Worm (Caenorhabditis elegans): ENCODE data around the gene wrk-1.

Gene wrk-1

DNA sequence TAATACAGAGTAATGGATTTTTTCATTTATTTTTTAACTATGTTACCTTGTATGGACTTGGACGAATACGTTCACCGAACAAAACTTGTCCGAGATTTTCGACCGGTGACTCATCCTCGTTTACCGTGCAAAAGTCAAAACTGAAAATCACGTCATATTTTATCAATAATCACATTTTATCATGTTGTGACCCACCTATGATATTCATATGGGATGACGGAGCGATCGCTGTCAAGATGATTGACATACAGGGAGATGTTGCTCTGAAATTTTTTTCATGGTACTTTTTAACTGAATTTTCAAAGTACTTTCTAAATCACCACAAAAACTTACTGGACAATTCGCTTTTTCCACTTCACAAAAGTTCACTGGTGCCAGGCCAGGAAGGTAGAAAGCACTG is 29.2 kb upstream of the wrk-1 start:
- TF ChIP-seq fkh-8 (tag; optimal IDR thresholded peaks at IDR 0.05) (no peak), ceh-90 (tag; optimal IDR thresholded peaks at IDR 0.05) (no peak), nhr-85 (tag) (no peak), lin-15B (tag; optimal IDR thresholded peaks at IDR 0.05) (no peak), nhr-11 (tag; optimal IDR thresholded peaks at IDR 0.05) (no peak), alr-1 (tag; optimal IDR thresholded peaks at IDR 0.05; ENCODE audit: borderline replicate concordance) (peak; percentile 77), mef-2 (tag; optimal IDR thresholded peaks at IDR 0.05) (no peak)

DNA sequence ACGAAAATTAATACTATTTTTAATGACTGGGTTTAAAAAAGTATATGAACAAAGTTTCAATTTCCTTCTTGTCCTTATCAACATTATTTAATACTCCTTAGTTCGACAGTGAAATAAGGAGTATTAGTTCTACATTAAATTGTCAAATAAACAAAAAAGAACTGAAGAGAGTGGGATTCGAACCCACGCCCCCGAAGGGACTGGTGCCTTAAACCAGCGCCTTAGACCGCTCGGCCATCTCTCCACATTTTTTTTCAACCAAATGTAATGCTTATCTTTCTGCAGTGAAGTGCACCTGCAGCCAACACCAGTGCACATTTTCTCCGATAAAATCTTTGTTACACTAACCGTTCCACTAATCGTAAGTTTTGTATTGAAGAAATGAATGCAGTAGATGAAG is 26.9 kb upstream of the wrk-1 start:
- TF ChIP-seq nhr-71 (tag; optimal IDR thresholded peaks at IDR 0.05) (peak; percentile 2), nhr-28 (tag; optimal IDR thresholded peaks at IDR 0.05) (no peak), mab-9 (GFP tag; IDR thresholded peaks at IDR 0.05) (no peak), nhr-85 (tag) (peak; percentile 62), lir-3 (tag; optimal IDR thresholded peaks at IDR 0.05; ENCODE audit: poor library complexity) (peak; percentile 17), sox-4 (tag; optimal IDR thresholded peaks at IDR 0.05) (no peak), F16B12.6 (tag; optimal IDR thresholded peaks at IDR 0.05) (no peak), aha-1 (tag; optimal IDR thresholded peaks at IDR 0.05) (no peak), ama-1 (optimal IDR thresholded peaks at IDR 0.05) (no peak), nhr-84 (tag; optimal IDR thresholded peaks at IDR 0.05) (no peak), elt-2 (tag; optimal IDR thresholded peaks at IDR 0.05) (no peak), ces-1 (GFP tag; optimal IDR thresholded peaks at IDR 0.05) (no peak), lin-35 (GFP tag; optimal IDR thresholded peaks at IDR 0.05) (peak in 1 of 2 experiments; percentile 26), rnt-1 (tag; optimal IDR thresholded peaks at IDR 0.05) (peak; percentile 7), nhr-20 (tag; optimal IDR thresholded peaks at IDR 0.05) (peak; percentile 10)

DNA sequence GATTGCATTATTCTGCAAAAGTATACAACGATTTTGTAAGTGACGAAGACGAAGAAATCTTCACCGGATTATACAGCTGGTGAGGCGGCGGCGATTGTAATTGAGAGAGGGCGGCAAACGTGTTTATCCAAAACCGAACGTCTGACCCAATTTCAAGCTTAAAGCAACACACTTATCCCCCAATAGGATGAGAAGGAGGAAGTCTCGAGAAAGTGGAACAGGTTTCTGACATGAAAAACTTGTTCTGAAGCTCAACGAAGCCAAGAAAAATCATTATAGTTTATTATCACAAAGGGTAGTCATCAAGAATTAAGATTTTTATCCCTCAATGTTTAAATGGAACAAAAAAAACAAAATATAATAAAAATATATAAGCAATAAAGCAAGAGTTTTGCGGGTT is 26.0 kb upstream of the wrk-1 start, which contains the start of gene spp-13:
spp-13 (minus strand) TSS at position 143 of the 400 bp plus-strand sequence.
- no peak for TF ChIP-seq mep-1 (tag; optimal IDR thresholded peaks at IDR 0.05)
- peak; percentile 56 for TF ChIP-seq blmp-1 (tag; optimal IDR thresholded peaks at IDR 0.05)
- no peak for TF ChIP-seq ceh-88 (GFP tag; IDR thresholded peaks at IDR 0.05)

DNA sequence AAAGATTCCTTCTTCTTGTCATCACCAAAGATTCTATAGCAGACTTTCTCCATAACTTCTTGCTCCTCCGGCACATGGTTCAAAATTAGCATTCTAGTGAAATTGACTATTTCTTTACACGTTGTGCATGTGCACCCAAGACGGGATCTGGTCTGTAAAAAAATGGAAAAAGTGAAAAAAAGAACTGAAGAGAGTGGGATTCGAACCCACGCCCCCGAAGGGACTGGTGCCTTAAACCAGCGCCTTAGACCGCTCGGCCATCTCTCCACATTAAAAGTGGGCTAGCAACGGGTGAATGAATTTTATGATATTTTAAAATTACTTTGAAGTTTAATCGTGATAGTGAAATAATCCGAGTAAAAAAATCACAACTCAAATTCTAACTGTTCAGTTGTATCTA is 25.3 kb upstream of the wrk-1 start:
- peak; percentile 24 for TF ChIP-seq nhr-85 (tag)
- TF ChIP-seq pax-3 (tag; optimal IDR thresholded peaks at IDR 0.05): no peak
- no peak for TF ChIP-seq dsc-1 (tag; optimal IDR thresholded peaks at IDR 0.05)
- TF ChIP-seq efl-1 (optimal IDR thresholded peaks at IDR 0.05): no peak
- peak in 1 of 2 experiments; percentile 17 for TF ChIP-seq efl-1 (GFP tag; optimal IDR thresholded peaks at IDR 0.05 in 1 of 2)
- TF ChIP-seq fkh-10 (GFP tag; optimal IDR thresholded peaks at IDR 0.05): no peak
- no peak for TF ChIP-seq nhr-47 (tag; optimal IDR thresholded peaks at IDR 0.05)
- no peak for TF ChIP-seq egl-27 (tag; optimal IDR thresholded peaks at IDR 0.05)
- TF ChIP-seq lin-39 (tag; optimal IDR thresholded peaks at IDR 0.05): no peak
- no peak for TF ChIP-seq elt-2 (tag; optimal IDR thresholded peaks at IDR 0.05)
- no peak for TF ChIP-seq grh-1 (GFP tag; IDR thresholded peaks at IDR 0.05)
- no peak for TF ChIP-seq fos-1 (tag; optimal IDR thresholded peaks at IDR 0.05)
- no peak for TF ChIP-seq unc-62 (GFP tag; optimal IDR thresholded peaks at IDR 0.05)
- TF ChIP-seq lin-35 (GFP tag; optimal IDR thresholded peaks at IDR 0.05): peak in 1 of 2 experiments; percentile 7

DNA sequence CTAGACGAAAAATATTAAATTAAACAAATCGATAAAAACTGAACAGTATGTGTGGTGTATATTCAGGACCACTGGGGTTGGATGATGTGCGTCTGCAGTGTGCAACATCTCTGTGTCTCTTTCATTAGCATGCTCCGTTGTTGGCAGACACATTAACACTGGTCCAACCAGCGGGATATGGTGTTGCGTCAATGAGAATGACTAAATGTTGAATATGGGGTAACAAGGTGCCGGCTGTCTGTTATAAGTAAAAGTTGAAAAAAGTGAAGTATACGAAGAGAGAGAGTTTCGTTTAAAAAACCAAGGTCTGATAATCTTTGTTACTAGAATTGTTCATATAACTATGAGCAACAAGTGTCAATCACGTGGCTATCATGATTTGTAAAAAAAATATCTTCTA is 24.4 kb upstream of the wrk-1 start, which contains the start of gene ced-8:
ced-8 (minus strand) TSS at position 101 of the 400 bp plus-strand sequence.
- TF ChIP-seq hlh-4 (tag; optimal IDR thresholded peaks at IDR 0.05) (no peak), snu-23 (GFP tag; optimal IDR thresholded peaks at IDR 0.05) (no peak), ztf-11 (tag; optimal IDR thresholded peaks at IDR 0.05) (no peak), hlh-17 (GFP tag; optimal IDR thresholded peaks at IDR 0.05; ENCODE audit: borderline replicate concordance) (no peak), swsn-7 (tag; optimal IDR thresholded peaks at IDR 0.05) (no peak), lin-14 (GFP tag; optimal IDR thresholded peaks at IDR 0.05) (no peak), pqm-1 (tag; optimal IDR thresholded peaks at IDR 0.05) (no peak), fkh-8 (tag; optimal IDR thresholded peaks at IDR 0.05) (no peak), efl-3 (GFP tag; optimal IDR thresholded peaks at IDR 0.05) (no peak), nhr-77 (tag; optimal IDR thresholded peaks at IDR 0.05) (no peak), nhr-85 (tag) (no peak), fos-1 (tag; optimal IDR thresholded peaks at IDR 0.05) (no peak), hpl-2 (GFP tag; optimal IDR thresholded peaks at IDR 0.05) (no peak)
